Worm (Caenorhabditis elegans) whole organism, L3 larva: Measurements from ENCODE around the gene nhx-2.

Source experiments
- ama-1 ChIP-seq: fragments of 150-350 bp; optimal IDR thresholded peaks from 2 replicates; lab custom pipeline; 2018
- ceh-82 ChIP-seq: fragments of 150-350 bp; optimal IDR thresholded peaks from 2 replicates; lab custom pipeline; 2014; ENCODE audit warnings: missing biosample characterization, missing genetic modification characterization
- elt-2 ChIP-seq: sonication (generic microtip); optimal IDR thresholded peaks from 2 replicates; lab custom pipeline; 2016; ENCODE audit warnings: missing genetic modification reagents, mild to moderate bottlenecking, missing genetic modification characterization, missing compliant biosample characterization
- jun-1 ChIP-seq: fragments of 150-350 bp; optimal IDR thresholded peaks from 2 replicates; lab custom pipeline; 2014; ENCODE audit warnings: missing biosample characterization, missing genetic modification reagents, missing genetic modification characterization
- lin-15B ChIP-seq: fragments of 150-350 bp; optimal IDR thresholded peaks from 2 replicates; lab custom pipeline; 2014; ENCODE audit warnings: missing biosample characterization, missing genetic modification characterization
- nhr-237 ChIP-seq: fragments of 150-350 bp; optimal IDR thresholded peaks from 2 replicates; lab custom pipeline; 2014; ENCODE audit warnings: missing biosample characterization, missing genetic modification characterization
- nhr-76 ChIP-seq: fragments of 150-350 bp; sonication (generic microtip); optimal IDR thresholded peaks from 5 replicates; lab custom pipeline; 2014; ENCODE audit warnings: missing biosample characterization, missing genetic modification characterization
- pha-4 ChIP-seq: fragments of 150-350 bp; optimal IDR thresholded peaks from 2 replicates; lab custom pipeline; 2014; ENCODE audit warnings: missing biosample characterization, missing genetic modification reagents, missing genetic modification characterization
- pqm-1 ChIP-seq: fragments of 150-350 bp; optimal IDR thresholded peaks from 2 replicates; lab custom pipeline; 2017; ENCODE audit warnings: missing biosample characterization, missing genetic modification characterization, inconsistent platforms
- skn-1 ChIP-seq: fragments of 150-350 bp; optimal IDR thresholded peaks from 2 replicates; lab custom pipeline; 2014; ENCODE audit warnings: missing biosample characterization, missing genetic modification characterization
- zag-1 ChIP-seq: fragments of 150-350 bp; optimal IDR thresholded peaks from 2 replicates; lab custom pipeline; 2014; ENCODE audit warnings: missing biosample characterization, missing genetic modification characterization
- ztf-4 ChIP-seq: fragments of 150-350 bp; optimal IDR thresholded peaks from 2 replicates; lab custom pipeline; 2014; ENCODE audit warnings: missing biosample characterization, missing genetic modification characterization

- no peak for TF ChIP-seq ama-1 (lab: Kevin White, UChicago)
- TF ChIP-seq skn-1 (tag; lab: Kevin White, UChicago), result no peak
- no peak for TF ChIP-seq pqm-1 (tag; lab: Kevin White, UChicago)
- TF ChIP-seq jun-1 (tag; lab: Kevin White, UChicago), result no peak
- no peak for TF ChIP-seq nhr-237 (tag; lab: Kevin White, UChicago)
- no peak for TF ChIP-seq lin-15B (tag; lab: Kevin White, UChicago)
- no peak for TF ChIP-seq elt-2 (tag; lab: Kevin White, UChicago)
- TF ChIP-seq nhr-76 (tag; lab: Kevin White, UChicago), result no peak
- no peak for TF ChIP-seq pha-4 (tag; lab: Kevin White, UChicago)
- TF ChIP-seq zag-1 (tag; lab: Kevin White, UChicago), result no peak
- no peak for TF ChIP-seq ceh-82 (tag; lab: Kevin White, UChicago)
- no peak for TF ChIP-seq ztf-4 (tag; lab: Kevin White, UChicago)
These were observed 30.7 kb downstream of the nhx-2 start for ce11 chrII:7663028-7663427.
